Worm (Caenorhabditis elegans): ENCODE results near the gene C39E9.12.

Gene C39E9.12

DNA sequence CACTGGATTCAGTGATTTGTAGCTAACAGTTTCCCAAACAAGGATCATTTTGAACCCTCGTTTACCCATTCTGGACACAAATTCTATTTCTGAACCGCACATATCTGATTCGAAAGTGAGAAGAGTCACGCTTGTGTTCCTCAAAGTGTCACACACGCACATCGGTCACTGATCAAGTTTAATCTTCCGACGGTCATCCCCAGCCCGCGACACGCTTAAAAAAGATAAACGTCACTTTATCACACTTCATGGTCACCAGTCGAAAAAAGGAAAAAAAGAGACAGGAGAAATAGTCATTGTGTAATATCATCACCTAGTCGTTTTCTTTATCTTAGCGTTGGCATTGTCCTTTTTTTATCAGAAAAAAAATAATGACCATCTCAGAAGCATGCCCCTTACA lies 16.1 kb upstream of the C39E9.12 start:
- TF ChIP-seq unc-62 (GFP tag; optimal IDR thresholded peaks at IDR 0.05): no peak

DNA sequence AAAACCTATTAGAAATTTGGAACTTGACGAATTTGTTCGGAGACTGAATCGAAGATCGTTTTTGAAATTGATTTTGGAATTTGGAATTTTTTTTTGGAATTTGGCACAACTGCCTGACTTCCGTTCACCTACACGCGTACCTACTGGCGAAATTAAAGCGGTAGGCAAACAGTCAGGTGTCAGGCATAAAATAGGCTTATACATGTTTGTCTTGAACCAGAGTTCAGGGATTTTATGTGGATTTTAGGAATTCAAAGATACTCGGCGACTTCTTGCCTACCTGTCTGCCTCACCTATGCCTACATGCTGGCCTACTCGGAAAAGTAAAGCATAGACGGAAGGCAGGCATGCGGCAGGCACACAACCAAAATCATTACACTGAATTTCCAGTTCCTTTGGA lies 15.5 kb upstream of the C39E9.12 start:
- no peak for TF ChIP-seq unc-62 (GFP tag; optimal IDR thresholded peaks at IDR 0.05)

ce11 chrIV:13079119-13079518 lies 14.7 kb upstream of the C39E9.12 start, which contains the start of gene C39E9.8:
C39E9.8 (plus strand) TSS chrIV:13079446.
- no peak for TF ChIP-seq unc-62 (GFP tag; optimal IDR thresholded peaks at IDR 0.05)

DNA sequence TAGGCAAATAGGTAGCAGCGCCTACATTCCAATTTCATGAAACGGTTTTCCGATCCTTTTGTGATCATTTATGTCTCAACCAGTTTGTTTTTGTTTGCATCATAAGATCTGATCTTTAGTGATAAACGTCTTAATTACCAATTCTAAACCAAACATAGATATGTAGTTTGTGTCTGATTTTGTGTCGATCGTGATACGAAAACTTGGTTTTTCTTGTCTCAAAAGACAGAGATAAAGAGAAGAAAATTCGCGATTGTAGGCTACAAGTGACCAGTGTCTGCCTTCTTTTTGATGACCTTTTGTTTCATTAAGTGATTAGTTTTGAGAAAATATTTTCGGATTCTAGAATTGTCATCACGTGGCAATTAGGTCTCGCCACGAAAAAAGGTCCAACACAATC lies 13.6 kb upstream of the C39E9.12 start:
- TF ChIP-seq unc-62 (GFP tag; optimal IDR thresholded peaks at IDR 0.05): no peak

DNA sequence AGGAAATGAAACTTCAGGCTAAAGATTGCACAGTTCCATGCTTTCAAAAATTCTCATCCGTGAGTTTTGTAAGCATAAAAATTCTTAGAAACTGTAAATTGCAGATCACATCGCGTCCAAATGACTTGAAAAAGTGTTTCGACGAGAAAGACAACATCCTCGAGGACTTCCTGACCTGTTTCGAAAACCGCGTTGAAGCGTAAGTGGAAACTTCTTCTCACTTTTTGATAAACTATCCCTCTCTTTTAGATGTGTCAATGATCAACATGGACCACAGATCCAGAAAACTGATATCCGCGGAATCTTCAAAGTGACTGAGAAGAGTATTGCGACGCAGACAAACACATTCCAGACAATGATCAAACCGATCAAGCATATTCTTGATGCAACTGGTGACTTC lies 12.9 kb upstream of the C39E9.12 start:
- TF ChIP-seq unc-62 (GFP tag; optimal IDR thresholded peaks at IDR 0.05): no peak

- no peak for TF ChIP-seq unc-62 (GFP tag; optimal IDR thresholded peaks at IDR 0.05)
Observed at ce11 chrIV:13082106-13082505, 11.7 kb upstream of the C39E9.12 start.

DNA sequence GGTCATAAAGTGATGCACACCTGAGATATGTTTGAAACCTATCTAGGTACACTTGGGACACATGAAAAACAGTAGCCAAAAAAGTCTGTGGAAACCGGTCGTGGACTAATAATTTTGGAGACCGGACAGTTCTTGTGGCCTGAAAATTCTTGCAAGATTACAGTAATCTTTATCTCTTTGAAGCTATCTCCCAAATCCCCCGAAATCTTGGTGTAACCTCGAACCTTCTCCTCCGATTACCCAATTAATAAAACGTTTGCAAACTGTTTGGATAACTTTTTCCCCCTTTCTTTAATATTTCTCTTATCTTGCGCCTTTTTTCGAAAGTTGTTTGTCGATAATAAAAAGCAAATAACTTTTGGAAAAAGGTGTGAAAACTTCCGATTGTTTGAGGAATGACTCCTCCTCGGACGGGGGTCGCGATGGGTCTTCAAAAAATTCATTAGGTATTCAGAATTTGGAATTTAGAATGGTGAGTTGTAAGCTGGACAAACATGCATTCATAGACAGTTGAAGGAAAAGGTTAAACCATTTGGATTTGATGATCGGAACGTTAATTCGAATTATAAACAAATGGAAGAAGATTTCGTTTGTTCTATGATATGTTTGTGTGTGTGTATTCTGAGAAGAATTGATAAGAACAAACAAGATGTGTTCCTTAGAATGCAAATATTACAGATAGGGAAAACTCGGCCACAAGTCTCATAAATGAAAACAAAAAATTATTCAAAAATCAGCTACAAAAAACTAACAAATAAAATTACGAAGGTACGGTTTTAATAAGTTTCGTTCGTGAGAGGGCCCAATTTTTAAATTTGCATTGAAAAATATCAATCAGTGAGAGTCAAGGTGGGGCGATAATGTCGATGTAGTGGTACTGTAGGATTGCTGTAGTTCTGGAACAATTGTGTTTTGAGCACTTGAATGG lies 10.7 kb upstream of the C39E9.12 start:
- no peak for TF ChIP-seq unc-62 (GFP tag; optimal IDR thresholded peaks at IDR 0.05)

- no peak for TF ChIP-seq unc-62 (GFP tag; optimal IDR thresholded peaks at IDR 0.05)
Observed at ce11 chrIV:13085675-13086074, 8.1 kb upstream of the C39E9.12 start.

ce11 chrIV:13086705-13087104 lies 7.1 kb upstream of the C39E9.12 start, which contains the start of gene spin-2:
spin-2 (plus strand) TSS chrIV:13087005.
- TF ChIP-seq unc-62 (GFP tag; optimal IDR thresholded peaks at IDR 0.05): no peak

ce11 chrIV:13089671-13090242 lies 4.0 kb upstream of the C39E9.12 start:
- TF ChIP-seq unc-62 (GFP tag; optimal IDR thresholded peaks at IDR 0.05): no peak

- TF ChIP-seq unc-62 (GFP tag; optimal IDR thresholded peaks at IDR 0.05): no peak
Observed at ce11 chrIV:13090967-13091366, 2.8 kb upstream of the C39E9.12 start, which contains the start of gene col-132. col-132 (minus strand) TSS chrIV:13091067.

- no peak for TF ChIP-seq unc-62 (GFP tag; optimal IDR thresholded peaks at IDR 0.05)
Observed at ce11 chrIV:13095462-13095861, 1.7 kb downstream of the C39E9.12 start, which contains the start of gene rfc-3. rfc-3 (plus strand) TSS chrIV:13095762.

ce11 chrIV:13096778-13097177 lies 3.0 kb downstream of the C39E9.12 start:
- TF ChIP-seq unc-62 (GFP tag; optimal IDR thresholded peaks at IDR 0.05): no peak

DNA sequence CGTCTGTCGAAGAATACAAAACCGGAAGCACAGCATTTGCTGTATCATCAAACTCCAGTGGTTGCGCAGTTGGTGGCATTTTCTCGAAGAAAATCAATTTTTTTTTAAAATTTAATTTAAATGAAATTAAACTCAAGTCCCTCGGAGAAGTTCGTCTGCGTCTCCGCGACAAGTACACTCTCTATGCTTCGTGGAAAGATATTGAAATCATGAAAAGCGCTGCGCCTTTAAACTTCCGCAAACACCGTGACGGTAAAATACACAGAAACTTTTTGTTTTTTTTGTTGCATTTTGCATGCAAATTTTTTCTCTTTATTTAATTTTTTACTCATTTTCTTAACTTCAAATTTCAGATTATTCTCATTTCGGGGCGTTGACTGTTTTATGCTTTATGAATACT lies 4.8 kb downstream of the C39E9.12 start, which contains the start of the genes dli-1, tin-9.2 and exos-4.1:
Gene dli-1 (minus strand): TSS at position 141 of the 400 bp plus-strand sequence.
Gene tin-9.2 (plus strand): TSS at position 344 of the 400 bp plus-strand sequence.
Gene exos-4.1 (plus strand): TSS at position 348 of the 400 bp plus-strand sequence.
- TF ChIP-seq unc-62 (GFP tag; optimal IDR thresholded peaks at IDR 0.05): no peak

DNA sequence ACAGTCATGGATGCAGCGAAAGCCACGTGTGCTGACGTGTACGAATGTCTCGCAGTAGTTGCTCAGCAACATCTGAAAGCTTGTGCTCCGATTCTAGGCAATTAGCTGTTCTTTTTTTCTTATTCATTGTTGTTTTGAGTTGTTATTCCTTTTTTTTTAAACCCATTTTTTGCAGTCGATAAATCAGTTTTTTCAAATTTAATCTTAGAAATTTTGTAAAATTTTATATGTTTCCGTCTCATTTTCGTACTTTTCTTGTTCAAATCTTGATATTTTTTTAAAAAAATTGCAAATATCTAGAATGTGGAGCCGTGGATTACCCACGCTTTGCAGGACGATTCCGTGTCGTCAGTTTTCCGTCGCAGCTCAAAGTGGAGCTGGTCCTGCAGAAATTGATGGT lies 6.6 kb downstream of the C39E9.12 start, which contains the start of gene fask-1:
Gene fask-1 (plus strand): TSS at position 301 of the 400 bp plus-strand sequence.
- no peak for TF ChIP-seq unc-62 (GFP tag; optimal IDR thresholded peaks at IDR 0.05)

ce11 chrIV:13104900-13105299 lies 11.1 kb downstream of the C39E9.12 start, which contains the start of gene rde-11:
rde-11 (plus strand) TSS chrIV:13105200.
- TF ChIP-seq unc-62 (GFP tag; optimal IDR thresholded peaks at IDR 0.05): no peak
